Fruit fly (Drosophila melanogaster) whole organism, adult: Measurements from ENCODE around the gene CalpC.

Experiments
- CG14711 ChIP-seq: fragments of 200-800 bp; sonication (Bioruptor generic); optimal IDR thresholded peaks from 2 replicates; lab custom pipeline; 2018; ENCODE audit warnings: missing biosample characterization, mild to moderate bottlenecking, missing genetic modification characterization, moderate library complexity
- CG5204 ChIP-seq: fragments of 200-800 bp; sonication (Bioruptor generic); optimal IDR thresholded peaks from 2 replicates; lab custom pipeline; 2016; ENCODE audit warnings: missing biosample characterization, missing genetic modification characterization
- CG7045 ChIP-seq: fragments of 200-800 bp; sonication (Bioruptor generic); optimal IDR thresholded peaks from 2 replicates; lab custom pipeline; 2017; ENCODE audit warnings: missing biosample characterization, mild to moderate bottlenecking, missing genetic modification characterization
- kay ChIP-seq: fragments of 200-800 bp; sonication (Bioruptor generic); peaks from one replicate; lab custom pipeline; 2016; ENCODE audit warnings: missing biosample characterization, missing genetic modification characterization, borderline replicate concordance
- ovo ChIP-seq: fragments of 200-800 bp; sonication (Bioruptor generic); optimal IDR thresholded peaks from 2 replicates; lab custom pipeline; 2016; ENCODE audit warnings: missing biosample characterization, missing genetic modification characterization
- pad ChIP-seq: fragments of 200-800 bp; sonication (Bioruptor generic); optimal IDR thresholded peaks from 3 replicates; lab custom pipeline; 2017; ENCODE audit warnings: missing biosample characterization, missing genetic modification characterization, mild to moderate bottlenecking, moderate library complexity, missing genetic modification reagents

DNA sequence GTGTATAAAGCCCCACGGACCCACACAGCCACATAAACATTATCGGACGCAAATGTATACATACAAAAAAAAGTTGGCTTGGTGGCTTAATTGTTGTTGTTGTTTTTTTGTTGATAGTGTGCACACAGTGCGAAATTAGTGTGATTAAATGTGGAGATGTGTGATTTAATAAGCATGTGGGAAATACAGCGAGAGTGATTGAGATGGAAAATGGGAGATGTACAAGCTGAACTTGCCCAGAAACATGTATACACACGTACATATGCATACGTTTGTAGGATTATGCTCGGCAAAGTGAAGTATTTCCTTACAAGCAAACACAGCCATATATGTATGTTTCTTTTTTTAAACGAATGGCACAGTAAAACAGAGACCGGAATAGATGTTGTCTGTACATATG, 48.0 kb downstream of the CalpC start:
- TF ChIP-seq ovo (GFP tag; lab: Kevin White, UChicago) (no peak), kay (GFP tag; lab: Kevin White, UChicago) (no peak), pad (GFP tag; lab: Kevin White, UChicago) (no peak), CG5204 (GFP tag; lab: Kevin White, UChicago) (no peak), CG14711 (tag; lab: Kevin White, UChicago) (peak; percentile 34), CG7045 (no peak)
